Worm (Caenorhabditis elegans) whole organism, young adult: Measurements from ENCODE around the gene B0285.3.

Source experiments
- B0019.2 ChIP-seq: fragments of 200-800 bp; sonication (Bioruptor generic); conservative IDR thresholded peaks from 2 replicates; pipeline ENCODE4 v1.3.6; 2022; ENCODE audit warnings: missing genetic modification reagents, missing genetic modification characterization, missing compliant biosample characterization
- F55B11.4 ChIP-seq: sonication (generic microtip); optimal IDR thresholded peaks from 2 replicates; lab custom pipeline; 2016; ENCODE audit warnings: missing compliant biosample characterization, missing genetic modification characterization, borderline replicate concordance; ENCODE audit not compliant: insufficient read depth
- ceh-27 ChIP-seq: fragments of 200-800 bp; sonication (Bioruptor generic); optimal IDR thresholded peaks from 2 replicates; lab custom pipeline; 2018; ENCODE audit warnings: mild to moderate bottlenecking, missing genetic modification characterization, moderate library complexity, missing compliant biosample characterization
- lag-1 ChIP-seq: fragments of 200-800 bp; sonication (Bioruptor generic); IDR thresholded peaks from 2 replicates; pipeline ENCODE4 v1.3.6; 2022; ENCODE audit warnings: missing genetic modification reagents, missing genetic modification characterization, missing compliant biosample characterization
- lsl-1 ChIP-seq: fragments of 200-800 bp; sonication (Bioruptor generic); optimal IDR thresholded peaks from 2 replicates; lab custom pipeline; 2018; ENCODE audit warnings: mild to moderate bottlenecking, missing genetic modification characterization, moderate library complexity, missing compliant biosample characterization
- mel-28 ChIP-seq: sonication (generic microtip); optimal IDR thresholded peaks from 2 replicates; lab custom pipeline; 2016; ENCODE audit warnings: borderline replicate concordance, mild to moderate bottlenecking, missing genetic modification characterization, missing compliant biosample characterization

DNA sequence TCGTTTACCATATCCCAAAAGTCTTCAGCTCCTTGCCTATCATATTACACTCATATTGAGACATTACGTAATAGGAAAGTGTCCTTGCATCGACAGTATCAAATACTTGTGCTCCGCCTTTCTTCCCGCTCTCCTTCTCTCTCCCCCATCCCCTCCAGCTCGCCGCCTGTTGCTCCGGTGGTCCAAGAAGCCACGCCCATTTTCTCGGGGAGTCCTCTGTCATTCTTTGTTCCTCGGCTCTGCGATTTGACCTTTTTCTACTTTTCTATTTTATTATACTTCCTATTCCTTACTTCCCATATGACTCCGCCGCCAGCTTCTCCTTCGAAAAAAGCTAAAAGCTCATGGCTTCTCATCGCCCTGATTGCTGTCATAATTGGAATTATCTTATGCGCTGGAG lies 13.2 kb upstream of the B0285.3 start, which contains the start of gene mnp-1:
- TF ChIP-seq F55B11.4 (no peak), ceh-27 (GFP tag; lab: Kevin White, UChicago) (no peak), lsl-1 (GFP tag; lab: Kevin White, UChicago) (no peak), mel-28 (tag; lab: Kevin White, UChicago) (no peak), lag-1 (GFP tag; lab: Robert Waterston, UW) (no peak), B0019.2 (no peak)
